Fruit fly (Drosophila melanogaster) Kc167 (cell line): ENCODE data around the gene Tpi.

Source experiments
- h ChIP-seq: fragments of >200 bp; optimal IDR thresholded peaks from 3 replicates; lab custom pipeline; 2018; ENCODE audit warnings: missing external identifiers
- psq ChIP-seq: fragments of >200 bp; optimal IDR thresholded peaks from 2 replicates; lab custom pipeline; 2017; ENCODE audit warnings: missing external identifiers
- ttk ChIP-seq: sonication (Bioruptor generic); optimal IDR thresholded peaks from 2 replicates; lab custom pipeline; 2017; ENCODE audit warnings: missing external identifiers

- TF ChIP-seq psq (lab: Kevin White, UChicago) = no peak
- no peak for TF ChIP-seq ttk
- TF ChIP-seq h (lab: Kevin White, UChicago) = no peak
Observed at dm6 chr3R:30177494-30177893, 43.1 kb upstream of the Tpi start, which contains the start of the genes CG1983 and CG15530.
